Worm (Caenorhabditis elegans) whole organism, early embryonic: ENCODE data around the gene H34I24.2.

Experiments used
- B0310.2 ChIP-seq: sonication (generic microtip); optimal IDR thresholded peaks from 2 replicates; lab custom pipeline; 2016; ENCODE audit warnings: mild to moderate bottlenecking, missing genetic modification characterization, missing compliant biosample characterization
- aly-1 ChIP-seq: sonication (generic microtip); optimal IDR thresholded peaks from 2 replicates; lab custom pipeline; 2016; ENCODE audit warnings: missing genetic modification characterization, missing compliant biosample characterization
- ama-1 ChIP-seq: fragments of 150-350 bp; optimal IDR thresholded peaks from 2 replicates; lab custom pipeline; 2014
- ceh-13 ChIP-seq: fragments of 200-800 bp; sonication (Bioruptor generic); optimal IDR thresholded peaks from 2 replicates; lab custom pipeline; 2018; ENCODE audit warnings: mild to moderate bottlenecking, missing genetic modification characterization, missing compliant biosample characterization
- ceh-36 ChIP-seq: sonication (generic microtip); optimal IDR thresholded peaks from 2 replicates; lab custom pipeline; 2016; ENCODE audit warnings: missing genetic modification characterization, inconsistent platforms, missing compliant biosample characterization
- flt-1 ChIP-seq: fragments of 200-800 bp; sonication (Bioruptor generic); IDR thresholded peaks from 2 replicates; pipeline ENCODE4 v1.3.6; 2022; ENCODE audit warnings: missing genetic modification characterization, missing compliant biosample characterization
- hnd-1 ChIP-seq: sonication (generic microtip); optimal IDR thresholded peaks from 2 replicates; lab custom pipeline; 2016; ENCODE audit warnings: missing genetic modification characterization, missing compliant biosample characterization
- pes-1 ChIP-seq: fragments of 200-800 bp; sonication (Bioruptor generic); IDR thresholded peaks from 2 replicates; pipeline ENCODE4 v1.3.6; 2022; ENCODE audit warnings: missing genetic modification reagents, missing genetic modification characterization, missing compliant biosample characterization
- tbx-37 ChIP-seq: fragments of 200-800 bp; sonication (Bioruptor generic); conservative IDR thresholded peaks from 2 replicates; pipeline ENCODE4 v1.3.6; 2022; ENCODE audit warnings: missing genetic modification reagents, missing genetic modification characterization, missing compliant biosample characterization

DNA sequence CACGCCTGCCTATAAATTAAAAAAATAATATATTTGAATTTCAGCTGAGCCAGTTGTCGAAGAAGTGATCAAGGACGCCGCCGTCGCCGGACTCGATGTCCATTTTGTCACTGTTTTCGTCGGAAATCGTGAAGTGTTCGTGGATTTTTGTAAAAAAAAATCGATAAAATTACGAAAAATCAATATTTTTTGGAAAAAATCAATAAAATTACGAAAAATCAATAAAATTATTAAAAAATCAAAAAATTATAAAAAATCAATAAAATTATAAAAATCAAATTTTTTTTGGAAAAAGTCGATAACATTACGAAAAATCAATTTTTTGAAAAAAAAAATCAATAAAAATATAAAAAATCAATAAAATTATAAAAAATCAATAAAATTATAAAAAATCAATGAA lies 6.8 kb upstream of the H34I24.2 start:
- TF ChIP-seq hnd-1 (tag; lab: Kevin White, UChicago) (no peak), flt-1 (GFP tag; lab: Robert Waterston, UW) (no peak), ceh-36 (no peak), ama-1 (lab: Kevin White, UChicago) (no peak), tbx-37 (no peak), ceh-13 (GFP tag; lab: Kevin White, UChicago) (no peak), B0310.2 (tag; lab: Kevin White, UChicago) (no peak), aly-1 (tag; lab: Kevin White, UChicago) (no peak), pes-1 (GFP tag; lab: Robert Waterston, UW) (no peak)
